Fruit fly (Drosophila melanogaster): ENCODE data around the gene dock.

Gene dock

DNA sequence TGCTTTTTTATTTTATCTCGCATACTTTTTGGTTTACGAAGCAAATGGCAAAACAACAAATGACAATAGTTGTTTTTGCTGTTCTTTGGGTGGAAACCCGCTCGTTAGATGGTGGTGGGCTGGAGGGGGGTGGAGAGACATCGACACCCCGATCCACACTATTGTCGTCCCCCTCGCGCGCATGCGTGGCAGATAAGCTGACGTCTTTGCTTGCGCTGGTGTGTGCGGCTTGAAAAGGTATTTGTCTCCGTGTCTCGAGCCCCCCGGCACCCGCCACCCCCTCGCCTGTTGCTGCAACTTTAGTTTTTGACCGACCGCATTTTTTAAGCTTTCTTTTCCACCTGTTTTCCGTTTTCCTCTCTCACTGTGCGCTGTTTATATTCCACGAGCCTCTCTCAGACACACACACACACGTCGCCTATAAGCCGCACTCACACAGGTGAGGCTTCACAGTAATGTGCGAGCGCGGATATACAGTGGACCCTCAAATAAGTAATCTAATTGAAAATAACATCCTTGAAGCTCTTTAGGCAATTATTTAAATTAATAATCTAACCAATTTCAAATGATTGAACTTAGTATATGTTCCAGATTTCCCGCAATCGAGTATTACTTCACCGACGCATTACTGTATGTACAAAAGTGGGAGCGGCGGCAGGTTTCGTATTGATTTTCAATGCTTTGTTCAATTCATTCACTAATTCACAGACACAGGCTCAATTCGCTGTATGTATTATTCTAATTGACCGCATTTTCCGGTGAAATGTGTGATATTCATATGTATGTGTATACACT, 41.4 kb downstream of the dock start:
- peak; percentile 97 for TF ChIP-seq CG17801 (GFP tag; optimal IDR thresholded peaks at IDR 0.05; ENCODE audit: partially characterized antibody)

- peak; percentile 51 for TF ChIP-seq CG17801 (GFP tag; optimal IDR thresholded peaks at IDR 0.05; ENCODE audit: partially characterized antibody)
These were observed 42.3 kb downstream of the dock start, which contains the start of gene aru for dm6 chr2L:867899-868605. Gene aru, minus strand, starts transcription at chr2L:868354.

DNA sequence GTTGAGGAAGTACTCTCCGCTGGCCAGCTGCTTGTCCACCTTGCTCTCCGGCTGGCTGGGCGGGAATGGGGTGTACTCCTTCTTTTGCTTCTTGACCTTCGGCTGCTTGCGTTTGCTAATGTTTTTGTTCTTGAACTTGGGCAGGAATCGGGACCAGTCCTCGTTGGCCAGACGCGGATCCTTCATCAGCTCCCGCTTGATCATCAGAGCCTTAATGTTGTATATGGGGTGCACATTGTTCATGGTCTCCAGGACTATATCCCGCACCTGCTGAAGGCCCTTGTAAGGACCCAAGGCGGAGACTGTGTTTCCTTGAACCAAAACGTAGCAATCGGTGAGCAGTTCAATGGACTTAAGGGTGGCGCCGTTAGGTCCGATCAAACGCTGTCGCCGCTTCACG, 43.2 kb downstream of the dock start:
- no peak for TF ChIP-seq CG17801 (GFP tag; optimal IDR thresholded peaks at IDR 0.05; ENCODE audit: partially characterized antibody)

DNA sequence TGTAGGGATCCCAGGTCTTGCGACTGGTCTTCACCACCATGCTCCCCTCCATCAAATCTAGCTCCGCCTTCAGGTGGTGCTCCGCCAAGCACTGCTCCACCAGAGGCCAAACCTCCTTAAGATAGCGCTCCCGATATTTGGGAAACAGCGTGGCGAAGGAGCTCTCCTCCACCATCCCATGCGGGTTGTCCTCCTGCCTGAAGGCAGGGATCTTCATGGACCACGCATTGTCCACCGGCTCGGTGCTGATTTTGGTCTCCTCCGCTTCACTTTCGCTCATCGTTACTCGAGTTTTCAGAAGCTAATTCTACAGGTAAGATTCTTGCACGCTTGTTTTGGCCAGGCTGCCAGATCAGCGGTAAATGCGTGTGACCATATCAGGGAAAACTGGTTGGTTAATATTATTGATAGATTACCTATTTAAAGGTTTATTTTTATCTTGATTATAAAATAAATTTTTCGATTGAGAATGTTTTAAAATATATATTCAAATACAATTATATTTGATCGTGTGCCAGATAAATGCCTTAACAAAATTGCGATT, 43.8 kb downstream of the dock start, which contains the start of gene dbe:
dbe (minus strand) TSS at position 361 of the 544 bp plus-strand sequence.
- no peak for TF ChIP-seq CG17801 (GFP tag; optimal IDR thresholded peaks at IDR 0.05; ENCODE audit: partially characterized antibody)

DNA sequence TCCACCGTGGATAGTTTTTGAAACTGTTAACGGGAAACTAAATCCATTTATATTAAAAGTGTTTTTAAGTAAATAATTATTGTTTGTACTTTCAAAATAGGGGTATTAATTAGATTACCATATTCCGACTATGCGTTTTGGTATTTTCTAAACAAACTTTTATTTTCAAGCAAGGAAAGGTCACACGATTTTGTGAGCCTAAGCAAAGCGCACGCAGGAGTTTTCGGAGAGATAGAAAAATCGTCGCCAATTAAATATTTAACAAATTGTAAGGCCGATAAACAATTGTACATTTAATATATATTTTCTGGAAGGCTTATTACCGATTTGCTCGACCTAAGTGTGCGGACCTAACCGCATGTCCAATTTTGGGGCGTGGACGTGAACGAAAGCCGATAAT, 44.5 kb downstream of the dock start, which contains the start of gene PNUTS:
PNUTS (plus strand) TSS at position 181 of the 400 bp plus-strand sequence.
- TF ChIP-seq CG17801 (GFP tag; optimal IDR thresholded peaks at IDR 0.05; ENCODE audit: partially characterized antibody): no peak

dm6 chr2L:870749-871418, 45.1 kb downstream of the dock start:
- TF ChIP-seq CG17801 (GFP tag; optimal IDR thresholded peaks at IDR 0.05; ENCODE audit: partially characterized antibody): peak; percentile 70

DNA sequence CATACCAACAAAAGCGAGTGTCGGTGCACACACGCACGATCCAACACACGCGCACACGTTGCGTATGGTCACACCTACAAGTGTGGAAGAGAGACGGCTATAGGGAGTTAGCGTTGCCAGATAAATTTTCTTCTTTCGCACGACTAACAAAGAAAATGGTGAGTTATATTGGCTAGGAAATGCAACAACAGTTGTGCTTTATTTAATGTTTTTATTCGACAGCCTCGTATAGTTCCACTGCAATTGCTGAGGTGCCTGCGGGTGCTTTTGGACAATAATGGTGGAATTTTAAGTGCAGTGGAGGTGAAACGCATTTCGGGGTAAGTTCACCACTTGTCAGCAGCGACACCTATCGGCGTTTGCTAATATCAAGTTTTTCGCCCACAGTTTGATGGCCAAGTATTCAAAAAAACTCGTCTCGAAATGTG, 45.7 kb downstream of the dock start:
- TF ChIP-seq CG17801 (GFP tag; optimal IDR thresholded peaks at IDR 0.05; ENCODE audit: partially characterized antibody): no peak

- TF ChIP-seq CG17801 (GFP tag; optimal IDR thresholded peaks at IDR 0.05; ENCODE audit: partially characterized antibody): no peak
These were observed 48.1 kb downstream of the dock start for dm6 chr2L:873724-874504.

DNA sequence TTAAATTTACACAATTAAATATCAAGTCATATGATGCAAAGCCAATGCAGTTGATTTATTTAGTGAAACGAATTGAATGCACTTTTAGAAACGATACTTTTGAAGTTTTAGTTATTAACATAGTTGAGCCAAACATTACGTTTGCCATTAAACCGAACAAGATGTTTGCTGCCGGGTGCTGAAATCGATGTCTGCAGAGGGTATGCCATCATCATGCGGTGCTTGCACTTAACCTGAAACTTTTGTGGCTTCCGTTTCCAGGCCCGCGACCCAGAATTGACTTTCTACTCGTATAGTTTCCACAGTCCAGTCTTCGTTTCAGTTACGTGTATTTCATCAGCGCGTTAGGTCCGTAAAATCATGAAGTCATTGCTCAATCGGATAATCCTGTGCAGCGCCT, 51.2 kb downstream of the dock start, which contains the start of gene ninaA:
ninaA (plus strand) TSS at position 301 of the 400 bp plus-strand sequence.
- no peak for TF ChIP-seq CG17801 (GFP tag; optimal IDR thresholded peaks at IDR 0.05; ENCODE audit: partially characterized antibody)

Measured in ovary, adult (tissue).